Fruit fly (Drosophila melanogaster) whole organism, wandering third instar larva: Measurements from ENCODE around the gene CG17928.

Source experiments
- Abd-B ChIP-seq: fragments of >200 bp; optimal IDR thresholded peaks from 2 replicates; lab custom pipeline; 2017; ENCODE audit warnings: missing biosample characterization, missing genetic modification characterization
- GATAd ChIP-seq: sonication (Bioruptor generic); optimal IDR thresholded peaks from 2 replicates; lab custom pipeline; 2016; ENCODE audit warnings: missing biosample characterization, missing genetic modification characterization
- Myc ChIP-seq: fragments of >200 bp; optimal IDR thresholded peaks from 2 replicates; lab custom pipeline; 2017
- ey ChIP-seq: fragments of 200-800 bp; sonication (Bioruptor generic); optimal IDR thresholded peaks from 2 replicates; lab custom pipeline; 2016; ENCODE audit warnings: missing biosample characterization, missing genetic modification characterization
- h ChIP-seq: fragments of 200-800 bp; sonication (Bioruptor generic); optimal IDR thresholded peaks from 3 replicates; lab custom pipeline; 2016; ENCODE audit warnings: missing biosample characterization, mild to moderate bottlenecking, missing genetic modification characterization
- jim ChIP-seq: fragments of 175-275, 200-325 bp; sonication (Bioruptor generic); optimal IDR thresholded peaks from 2 replicates; lab custom pipeline; 2016; ENCODE audit warnings: missing biosample characterization, mild to moderate bottlenecking, missing genetic modification characterization
- psq ChIP-seq: fragments of 200-800 bp; sonication (Bioruptor generic); optimal IDR thresholded peaks from 3 replicates; lab custom pipeline; 2017; ENCODE audit warnings: missing biosample characterization, mild to moderate bottlenecking, missing genetic modification characterization, moderate library complexity
- rgr ChIP-seq: fragments of 200-800 bp; sonication (Bioruptor generic); optimal IDR thresholded peaks from 3 replicates; lab custom pipeline; 2016; ENCODE audit warnings: missing biosample characterization, mild to moderate bottlenecking, missing genetic modification characterization
- usp ChIP-seq: fragments of >200 bp; optimal IDR thresholded peaks from 2 replicates; lab custom pipeline; 2017; ENCODE audit warnings: missing biosample characterization, missing genetic modification characterization
- woc ChIP-seq: sonication (Bioruptor generic); optimal IDR thresholded peaks from 2 replicates; lab custom pipeline; 2016; ENCODE audit warnings: missing biosample characterization, mild to moderate bottlenecking, missing genetic modification characterization

dm6 chr2L:16808752-16809151 is 17.4 kb downstream of the CG17928 start:
- TF ChIP-seq GATAd, result no peak
- TF ChIP-seq psq (GFP tag; lab: Kevin White, UChicago), result no peak
- no peak for TF ChIP-seq jim (GFP tag; lab: Kevin White, UChicago)
- TF ChIP-seq Myc (lab: Kevin White, UChicago), result no peak
- no peak for TF ChIP-seq usp (GFP tag; lab: Kevin White, UChicago)
- no peak for TF ChIP-seq h (GFP tag; lab: Kevin White, UChicago)
- no peak for TF ChIP-seq Abd-B
- no peak for TF ChIP-seq rgr (GFP tag; lab: Kevin White, UChicago)
- no peak for TF ChIP-seq ey
- no peak for TF ChIP-seq woc
